Fruit fly (Drosophila melanogaster) whole organism, embryonic: Measurements from ENCODE around the gene BthD.

Experiments
- Antp ChIP-seq: fragments of 200-800 bp; sonication (Bioruptor generic); optimal IDR thresholded peaks from 3 replicates; lab custom pipeline; 2016; ENCODE audit warnings: missing biosample characterization, missing genetic modification characterization
- Atf6 ChIP-seq: fragments of 200-800 bp; sonication (Bioruptor generic); IDR thresholded peaks from 2 replicates; pipeline ENCODE4 v1.3.6; 2022; ENCODE audit warnings: missing biosample characterization, missing genetic modification characterization
- Bteb2 ChIP-seq: fragments of 200-800 bp; sonication (Bioruptor generic); optimal IDR thresholded peaks from 2 replicates; lab custom pipeline; 2016; ENCODE audit warnings: missing biosample characterization, missing genetic modification characterization
- CG11723 ChIP-seq: fragments of 200-800 bp; sonication (Bioruptor generic); optimal IDR thresholded peaks from 2 replicates; lab custom pipeline; 2017; ENCODE audit warnings: missing biosample characterization, mild to moderate bottlenecking, missing genetic modification characterization
- CG14710 ChIP-seq: fragments of 200-800 bp; sonication (Bioruptor generic); optimal IDR thresholded peaks from 3 replicates; lab custom pipeline; 2019; ENCODE audit warnings: missing biosample characterization, mild to moderate bottlenecking, missing genetic modification characterization, moderate library complexity
- CG16863 ChIP-seq: fragments of 200-800 bp; sonication (Bioruptor generic); optimal IDR thresholded peaks from 3 replicates; lab custom pipeline; 2016; ENCODE audit warnings: missing biosample characterization, missing genetic modification characterization
- CG17568 ChIP-seq: fragments of 200-800 bp; sonication (Bioruptor generic); optimal IDR thresholded peaks from 2 replicates; lab custom pipeline; 2018; ENCODE audit warnings: missing biosample characterization, mild to moderate bottlenecking, missing genetic modification characterization, moderate library complexity
- CG1792 ChIP-seq: fragments of 200-800 bp; sonication (Bioruptor generic); optimal IDR thresholded peaks from 2 replicates; lab custom pipeline; 2016; ENCODE audit warnings: missing biosample characterization, missing genetic modification characterization
- CG2116 ChIP-seq: fragments of 200-800 bp; sonication (Bioruptor generic); optimal IDR thresholded peaks from 3 replicates; lab custom pipeline; 2018; ENCODE audit warnings: missing biosample characterization, mild to moderate bottlenecking, missing genetic modification characterization
- CG31441 ChIP-seq: fragments of 200-800 bp; sonication (Bioruptor generic); IDR thresholded peaks from 2 replicates; pipeline ENCODE4 v1.3.6; 2022; ENCODE audit warnings: missing biosample characterization, missing genetic modification characterization
- CG3995 ChIP-seq: fragments of 200-800 bp; sonication (Bioruptor generic); optimal IDR thresholded peaks from 3 replicates; lab custom pipeline; 2016; ENCODE audit warnings: missing biosample characterization, missing genetic modification characterization
- CG5180 ChIP-seq: fragments of 200-800 bp; sonication (Bioruptor generic); optimal IDR thresholded peaks from 3 replicates; lab custom pipeline; 2017; ENCODE audit warnings: missing biosample characterization, missing genetic modification characterization, mild to moderate bottlenecking, moderate library complexity, missing genetic modification reagents
- CG5953 ChIP-seq: fragments of 200-800 bp; sonication (Bioruptor generic); IDR thresholded peaks from 2 replicates; pipeline ENCODE4 v1.3.6; 2022; ENCODE audit warnings: missing biosample characterization, missing genetic modification characterization
- CG6791 ChIP-seq: fragments of 200-800 bp; sonication (Bioruptor generic); IDR thresholded peaks from 3 replicates; pipeline ENCODE4 v1.3.6; 2022; ENCODE audit warnings: missing biosample characterization, missing genetic modification characterization; ENCODE audit not compliant: partially characterized antibody
- CG6813 ChIP-seq: fragments of 200-800 bp; sonication (Bioruptor generic); optimal IDR thresholded peaks from 2 replicates; lab custom pipeline; 2017; ENCODE audit warnings: missing biosample characterization, missing genetic modification characterization, mild to moderate bottlenecking, moderate library complexity, missing genetic modification reagents
- CG8924 ChIP-seq: fragments of 200-800 bp; optimal IDR thresholded peaks from 3 replicates; lab custom pipeline; 2019; ENCODE audit warnings: missing biosample characterization, mild to moderate bottlenecking, missing genetic modification characterization, moderate library complexity
- CG9817 ChIP-seq: fragments of 200-800 bp; sonication (Bioruptor generic); optimal IDR thresholded peaks from 2 replicates; lab custom pipeline; 2018; ENCODE audit warnings: missing biosample characterization, mild to moderate bottlenecking, missing genetic modification characterization, moderate library complexity
- CG9876 ChIP-seq: fragments of 200-800 bp; sonication (Bioruptor generic); optimal IDR thresholded peaks from 2 replicates; lab custom pipeline; 2016; ENCODE audit warnings: missing biosample characterization, missing genetic modification characterization
- Chrac-16 ChIP-seq: fragments of 200-800 bp; sonication (Bioruptor generic); optimal IDR thresholded peaks from 3 replicates; lab custom pipeline; 2016; ENCODE audit warnings: missing biosample characterization, missing genetic modification characterization
- Dbx ChIP-seq: fragments of 200-800 bp; sonication (Bioruptor generic); IDR thresholded peaks from 3 replicates; pipeline ENCODE4 v1.3.6; 2022; ENCODE audit warnings: missing biosample characterization, missing genetic modification characterization
- Dll ChIP-seq: fragments of 200-800 bp; sonication (Bioruptor generic); IDR thresholded peaks from 4 replicates; pipeline ENCODE4 v1.3.6; 2022; ENCODE audit warnings: missing biosample characterization, missing genetic modification characterization; ENCODE audit not compliant: partially characterized antibody
- Hand ChIP-seq: fragments of 200-800 bp; sonication (Bioruptor generic); optimal IDR thresholded peaks from 2 replicates; lab custom pipeline; 2017; ENCODE audit warnings: mild to moderate bottlenecking, missing biosample characterization, missing genetic modification reagents, missing genetic modification characterization
- Jarid2 ChIP-seq: fragments of 200-800 bp; sonication (Bioruptor generic); optimal IDR thresholded peaks from 3 replicates; lab custom pipeline; 2017; ENCODE audit warnings: mild to moderate bottlenecking, missing biosample characterization, missing genetic modification reagents, missing genetic modification characterization
- Kr ChIP-seq: fragments of 200-800 bp; sonication (Bioruptor generic); optimal IDR thresholded peaks from 2 replicates; lab custom pipeline; 2017; ENCODE audit warnings: missing biosample characterization, mild to moderate bottlenecking, missing genetic modification characterization
- Lhr ChIP-seq: fragments of 200-800 bp; sonication (Bioruptor generic); optimal IDR thresholded peaks from 3 replicates; lab custom pipeline; 2017; ENCODE audit warnings: mild to moderate bottlenecking, missing biosample characterization, missing genetic modification reagents, missing genetic modification characterization
- Lim3 ChIP-seq: fragments of 200-800 bp; sonication (Bioruptor generic); IDR thresholded peaks from 2 replicates; pipeline ENCODE4 v1.3.6; 2022; ENCODE audit warnings: missing biosample characterization, missing genetic modification characterization
- Lpt ChIP-seq: fragments of >200 bp; optimal IDR thresholded peaks from 2 replicates; lab custom pipeline; 2018; ENCODE audit warnings: missing biosample characterization, missing genetic modification characterization
- Opbp ChIP-seq: fragments of 200-800 bp; sonication (Bioruptor generic); IDR thresholded peaks from 3 replicates; pipeline ENCODE4 v1.3.6; 2022; ENCODE audit warnings: missing biosample characterization, missing genetic modification characterization; ENCODE audit not compliant: partially characterized antibody
- Rx ChIP-seq: fragments of 200-800 bp; sonication (Bioruptor generic); IDR thresholded peaks from 2 replicates; pipeline ENCODE4 v1.3.6; 2022; ENCODE audit warnings: missing biosample characterization, missing genetic modification characterization
- Sox100B ChIP-seq: fragments of 200-800 bp; sonication (Bioruptor generic); optimal IDR thresholded peaks from 3 replicates; lab custom pipeline; 2018; ENCODE audit warnings: missing biosample characterization, mild to moderate bottlenecking, missing genetic modification characterization
- Usf ChIP-seq: fragments of 200-800 bp; sonication (Bioruptor generic); optimal IDR thresholded peaks from 2 replicates; lab custom pipeline; 2017; ENCODE audit warnings: missing genotype, missing biosample characterization, missing genetic modification characterization
- ap ChIP-seq: fragments of 200-800 bp; sonication (Bioruptor generic); IDR thresholded peaks from 2 replicates; pipeline ENCODE4 v1.3.6; 2022; ENCODE audit warnings: missing biosample characterization, missing genetic modification characterization
- ara ChIP-seq: fragments of 200-800 bp; sonication (Bioruptor generic); IDR thresholded peaks from 2 replicates; pipeline ENCODE4 v1.3.6; 2022; ENCODE audit warnings: missing biosample characterization, missing genetic modification characterization
- ato ChIP-seq: fragments of 200-800 bp; sonication (Bioruptor generic); IDR thresholded peaks from 2 replicates; pipeline ENCODE4 v1.3.6; 2022; ENCODE audit warnings: missing biosample characterization, missing genetic modification characterization; ENCODE audit not compliant: partially characterized antibody
- btn ChIP-seq: fragments of 200-800 bp; sonication (Bioruptor generic); optimal IDR thresholded peaks from 2 replicates; lab custom pipeline; 2016; ENCODE audit warnings: missing biosample characterization, missing genetic modification characterization
- cad ChIP-seq: fragments of >200 bp; optimal IDR thresholded peaks from 2 replicates; lab custom pipeline; 2017; ENCODE audit warnings: missing biosample characterization, missing genetic modification characterization
- cg ChIP-seq: fragments of 200-800 bp; sonication (Bioruptor generic); optimal IDR thresholded peaks from 3 replicates; lab custom pipeline; 2019; ENCODE audit warnings: missing biosample characterization, mild to moderate bottlenecking, missing genetic modification characterization, moderate library complexity
- chif ChIP-seq, 2 experiments: fragments of 200-800 bp; sonication (Bioruptor generic); optimal IDR thresholded peaks; 3 replicates each; lab custom pipeline; 2016; ENCODE audit warnings: missing biosample characterization in 2 of 2, missing genetic modification characterization in 2 of 2
- dimm ChIP-seq: fragments of 200-800 bp; sonication (Bioruptor generic); IDR thresholded peaks from 2 replicates; pipeline ENCODE4 v1.3.6; 2022; ENCODE audit warnings: missing biosample characterization, missing genetic modification characterization
- ems ChIP-seq: fragments of 200-800 bp; sonication (Bioruptor generic); optimal IDR thresholded peaks from 3 replicates; lab custom pipeline; 2016; ENCODE audit warnings: missing biosample characterization, missing genetic modification characterization
- gcm ChIP-seq: fragments of 200-800 bp; sonication (Bioruptor generic); optimal IDR thresholded peaks from 2 replicates; lab custom pipeline; 2019; ENCODE audit warnings: missing biosample characterization, mild to moderate bottlenecking, missing genetic modification characterization, moderate library complexity
- mld ChIP-seq: fragments of 200-800 bp; sonication (Bioruptor generic); IDR thresholded peaks from 3 replicates; pipeline ENCODE4 v1.3.6; 2022; ENCODE audit warnings: missing biosample characterization, missing genetic modification characterization; ENCODE audit not compliant: partially characterized antibody
- nerfin-1 ChIP-seq: fragments of 200-800 bp; sonication (Bioruptor generic); optimal IDR thresholded peaks from 3 replicates; lab custom pipeline; 2019; ENCODE audit warnings: missing biosample characterization, mild to moderate bottlenecking, missing genetic modification characterization, moderate library complexity
- odd ChIP-seq: fragments of 200-800 bp; sonication (Bioruptor generic); optimal IDR thresholded peaks from 2 replicates; lab custom pipeline; 2017; ENCODE audit warnings: missing biosample characterization, mild to moderate bottlenecking, missing genetic modification characterization
- org-1 ChIP-seq: fragments of 200-800 bp; sonication (Bioruptor generic); optimal IDR thresholded peaks from 2 replicates; lab custom pipeline; 2017; ENCODE audit warnings: missing biosample characterization, missing genetic modification characterization
- pita ChIP-seq: fragments of 200-800 bp; sonication (Bioruptor generic); optimal IDR thresholded peaks from 2 replicates; lab custom pipeline; 2017; ENCODE audit warnings: missing biosample characterization, mild to moderate bottlenecking, missing genetic modification characterization
- sd ChIP-seq: fragments of 200-800 bp; sonication (Bioruptor generic); optimal IDR thresholded peaks from 3 replicates; lab custom pipeline; 2018; ENCODE audit warnings: missing biosample characterization, mild to moderate bottlenecking, missing genetic modification characterization, moderate library complexity
- shn ChIP-seq: fragments of 200-800 bp; sonication (Bioruptor generic); optimal IDR thresholded peaks from 3 replicates; lab custom pipeline; 2016; ENCODE audit warnings: missing biosample characterization, missing genetic modification characterization
- stc ChIP-seq: fragments of 200-800 bp; sonication (Bioruptor generic); IDR thresholded peaks from 2 replicates; pipeline ENCODE4 v1.3.6; 2022; ENCODE audit warnings: missing biosample characterization, missing genetic modification characterization
- tio ChIP-seq: fragments of 200-800 bp; sonication (Bioruptor generic); optimal IDR thresholded peaks from 2 replicates; lab custom pipeline; 2017; ENCODE audit warnings: missing biosample characterization, missing genetic modification characterization, inconsistent platforms
- ttk ChIP-seq: fragments of 200-800 bp; sonication (Bioruptor generic); IDR thresholded peaks from 2 replicates; pipeline ENCODE4 v2.1.2; 2022; ENCODE audit warnings: missing biosample characterization, missing genetic modification characterization
- zen2 ChIP-seq: fragments of 200-800 bp; sonication (Bioruptor generic); IDR thresholded peaks from 3 replicates; pipeline ENCODE4 v1.3.6; 2022; ENCODE audit warnings: missing biosample characterization, missing genetic modification characterization; ENCODE audit not compliant: partially characterized antibody

BthD gene

dm6 chrX:13570255-13570654, 41.7 kb upstream of the BthD start (continued):
- TF ChIP-seq ato (GFP tag; lab: Robert Waterston, UW) (no peak), Sox100B (GFP tag; lab: Kevin White, UChicago) (peak; percentile 10), nerfin-1 (no peak), Jarid2 (GFP tag; lab: Kevin White, UChicago) (no peak), tio (no peak), dimm (GFP tag; lab: Robert Waterston, UW) (no peak), Lim3 (no peak), Atf6 (GFP tag; lab: Robert Waterston, UW) (no peak), CG16863 (GFP tag; lab: Kevin White, UChicago) (no peak), Antp (GFP tag; lab: Kevin White, UChicago) (no peak), CG1792 (no peak), Dll (GFP tag; lab: Robert Waterston, UW) (no peak), pita (GFP tag; lab: Kevin White, UChicago) (no peak), Kr (GFP tag; lab: Kevin White, UChicago) (no peak), CG6791 (GFP tag; lab: Robert Waterston, UW) (no peak), zen2 (no peak), Hand (GFP tag; lab: Kevin White, UChicago) (no peak), Chrac-16 (GFP tag; lab: Kevin White, UChicago) (no peak), org-1 (GFP tag; lab: Kevin White, UChicago) (no peak), Lhr (GFP tag; lab: Kevin White, UChicago) (no peak), ap (GFP tag; lab: Robert Waterston, UW) (no peak), Dbx (GFP tag; lab: Robert Waterston, UW) (no peak), Lpt (GFP tag; lab: Kevin White, UChicago) (no peak), cad (GFP tag; lab: Kevin White, UChicago) (no peak), shn (GFP tag; lab: Kevin White, UChicago) (no peak), CG31441 (GFP tag; lab: Robert Waterston, UW) (no peak), mld (GFP tag; lab: Robert Waterston, UW) (no peak), sd (tag; lab: Kevin White, UChicago) (no peak), btn (GFP tag; lab: Kevin White, UChicago) (no peak), Usf (no peak), CG9876 (GFP tag; lab: Kevin White, UChicago) (no peak), CG11723 (no peak), CG9817 (no peak), ems (no peak), stc (GFP tag; lab: Robert Waterston, UW) (no peak), odd (peak; percentile 7), CG17568 (GFP tag; lab: Kevin White, UChicago) (no peak), cg (GFP tag; lab: Kevin White, UChicago) (no peak), gcm (no peak), CG14710 (tag; lab: Kevin White, UChicago) (no peak), CG2116 (GFP tag; lab: Kevin White, UChicago) (no peak), CG5953 (GFP tag; lab: Robert Waterston, UW) (0 out of 2 replicates have a peak, but pooled peaks have one; percentile 13), chif (GFP tag; optimal IDR thresholded peaks at IDR 0.05; lab: Kevin White, UChicago) (no peak), CG8924 (tag; lab: Kevin White, UChicago) (no peak), Bteb2 (GFP tag; lab: Kevin White, UChicago) (no peak), CG5180 (GFP tag; lab: Kevin White, UChicago) (peak; percentile 10), CG3995 (no peak), Opbp (GFP tag; lab: Robert Waterston, UW) (no peak), ttk (no peak), Rx (GFP tag; lab: Robert Waterston, UW) (no peak), CG6813 (GFP tag; lab: Kevin White, UChicago) (peak; percentile 58), ara (GFP tag; lab: Robert Waterston, UW) (no peak; the same call in 1 of the 2 replicates)
